Worm (Caenorhabditis elegans): ENCODE results near the gene Y54G2A.44.

Y54G2A.44 gene

DNA sequence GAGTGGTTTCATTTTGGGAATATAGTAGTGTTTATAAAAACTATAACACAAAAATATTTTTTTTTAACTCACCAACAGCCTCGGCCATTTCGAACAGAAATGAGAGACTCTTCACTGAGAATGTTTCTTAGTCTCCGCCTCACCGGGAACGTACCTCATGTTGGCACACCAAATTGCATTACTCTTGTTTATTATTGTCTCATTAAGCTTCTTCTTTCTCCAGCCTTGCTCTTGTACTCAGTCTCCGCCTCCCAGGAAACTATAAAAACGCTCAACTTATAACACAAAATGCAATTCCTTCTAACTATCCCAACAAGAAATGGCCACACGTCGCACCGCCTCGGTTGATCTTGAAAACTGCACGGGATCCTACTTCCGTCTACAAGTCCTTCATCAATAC is 30.9 kb downstream of the Y54G2A.44 start, which contains the start of the genes Y54G2A.48 and pudl-1:
Gene Y54G2A.48, minus strand, starts transcription at position 101 of the 400 bp plus-strand sequence.
Gene pudl-1, plus strand, starts transcription at position 320 of the 400 bp plus-strand sequence.
- TF ChIP-seq ceh-39 (tag; optimal IDR thresholded peaks at IDR 0.05) (no peak), unc-120 (tag; optimal IDR thresholded peaks at IDR 0.05; ENCODE audit: poor library complexity, severe bottlenecking) (no peak), pha-4 (tag; optimal IDR thresholded peaks at IDR 0.05) (no peak), drap-1 (GFP tag; optimal IDR thresholded peaks at IDR 0.05) (no peak), nhr-237 (tag; optimal IDR thresholded peaks at IDR 0.05) (no peak)

- TF ChIP-seq M03D4.4 (tag; optimal IDR thresholded peaks at IDR 0.05) (no peak), ceh-43 (GFP tag; optimal IDR thresholded peaks at IDR 0.05) (no peak), mab-5 (tag; optimal IDR thresholded peaks at IDR 0.05) (no peak), pha-4 (tag; optimal IDR thresholded peaks at IDR 0.05) (no peak), cnd-1 (tag; optimal IDR thresholded peaks at IDR 0.05) (no peak), elt-1 (tag; optimal IDR thresholded peaks at IDR 0.05; ENCODE audit: borderline replicate concordance, insufficient read depth) (no peak), hlh-1 (tag; optimal IDR thresholded peaks at IDR 0.05) (no peak), ceh-39 (tag; optimal IDR thresholded peaks at IDR 0.05) (no peak), nhr-237 (tag; optimal IDR thresholded peaks at IDR 0.05) (no peak), blmp-1 (tag; optimal IDR thresholded peaks at IDR 0.05) (no peak), ces-1 (GFP tag; optimal IDR thresholded peaks at IDR 0.05) (no peak), nhr-28 (tag; optimal IDR thresholded peaks at IDR 0.05) (no peak), lsy-2 (tag; optimal IDR thresholded peaks at IDR 0.05) (no peak), ztf-11 (tag; optimal IDR thresholded peaks at IDR 0.05) (no peak)
These were observed 32.9 kb downstream of the Y54G2A.44 start, which contains the start of gene pudl-2 for ce11 chrIV:2834516-2834915. pudl-2 (plus strand) TSS chrIV:2834816.

DNA sequence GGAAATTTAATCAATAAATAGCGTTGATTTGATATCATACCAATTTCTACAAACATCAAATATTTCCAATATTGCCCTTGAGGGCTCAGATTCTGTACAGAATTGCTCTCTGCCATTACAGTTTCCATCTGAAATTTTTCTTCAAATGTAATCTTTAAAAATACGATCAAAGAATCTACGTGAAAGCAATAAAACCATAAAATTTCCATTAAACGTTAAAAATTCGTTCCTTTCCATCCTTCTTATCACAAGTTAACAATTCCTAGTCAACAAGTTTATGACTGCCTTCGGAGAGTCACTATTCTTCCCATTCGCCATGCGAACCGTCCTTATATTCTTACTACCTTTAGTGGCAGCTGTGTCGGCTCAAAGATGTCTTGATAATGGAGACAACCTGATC is 33.7 kb downstream of the Y54G2A.44 start, which contains the start of gene clec-82:
Gene clec-82, plus strand, starts transcription at position 301 of the 400 bp plus-strand sequence.
- TF ChIP-seq lsy-2 (tag; optimal IDR thresholded peaks at IDR 0.05), result no peak
- no peak for TF ChIP-seq nhr-76 (tag; optimal IDR thresholded peaks at IDR 0.05)
- TF ChIP-seq flh-1 (GFP tag; optimal IDR thresholded peaks at IDR 0.05), result no peak
- no peak for TF ChIP-seq pha-4 (tag; optimal IDR thresholded peaks at IDR 0.05)
- TF ChIP-seq ceh-83 (GFP tag; optimal IDR thresholded peaks at IDR 0.05), result no peak
- TF ChIP-seq unc-120 (tag; optimal IDR thresholded peaks at IDR 0.05; ENCODE audit: poor library complexity, severe bottlenecking), result no peak
- TF ChIP-seq zip-8 (tag; optimal IDR thresholded peaks at IDR 0.05), result no peak
- TF ChIP-seq ces-1 (GFP tag; optimal IDR thresholded peaks at IDR 0.05), result no peak
- no peak for TF ChIP-seq nhr-237 (tag; optimal IDR thresholded peaks at IDR 0.05)
- TF ChIP-seq elt-1 (tag; optimal IDR thresholded peaks at IDR 0.05; ENCODE audit: borderline replicate concordance, insufficient read depth), result no peak
- TF ChIP-seq nhr-2 (tag; optimal IDR thresholded peaks at IDR 0.05), result no peak
- no peak for TF ChIP-seq snpc-4 (tag; optimal IDR thresholded peaks at IDR 0.05)

DNA sequence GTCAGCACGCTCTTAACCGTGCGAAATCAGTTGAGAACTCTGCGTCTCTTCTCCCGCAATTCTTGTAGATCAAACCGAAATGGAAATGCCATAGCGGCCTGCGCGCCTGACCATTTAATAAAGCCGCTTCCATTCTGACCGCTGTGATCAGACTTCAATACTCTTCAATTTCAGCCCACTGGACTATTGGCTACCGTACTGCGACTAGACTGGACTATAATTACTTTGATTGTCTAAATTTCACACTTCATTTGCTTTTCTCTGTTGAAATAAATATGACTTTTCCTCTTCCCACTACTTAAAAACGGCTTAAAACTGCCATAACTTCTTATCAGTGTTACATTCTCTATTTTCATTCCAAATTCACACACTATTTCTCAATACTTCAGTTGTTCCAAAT is 36.6 kb downstream of the Y54G2A.44 start, which contains the start of gene Y54G2A.7:
Gene Y54G2A.7, plus strand, starts transcription at position 301 of the 400 bp plus-strand sequence.
- TF ChIP-seq tbx-8 (GFP tag; optimal IDR thresholded peaks at IDR 0.05), result no peak
- TF ChIP-seq ceh-83 (GFP tag; optimal IDR thresholded peaks at IDR 0.05), result no peak
- no peak for TF ChIP-seq lsy-2 (tag; optimal IDR thresholded peaks at IDR 0.05)
- no peak for TF ChIP-seq lin-13 (tag; optimal IDR thresholded peaks at IDR 0.05)

DNA sequence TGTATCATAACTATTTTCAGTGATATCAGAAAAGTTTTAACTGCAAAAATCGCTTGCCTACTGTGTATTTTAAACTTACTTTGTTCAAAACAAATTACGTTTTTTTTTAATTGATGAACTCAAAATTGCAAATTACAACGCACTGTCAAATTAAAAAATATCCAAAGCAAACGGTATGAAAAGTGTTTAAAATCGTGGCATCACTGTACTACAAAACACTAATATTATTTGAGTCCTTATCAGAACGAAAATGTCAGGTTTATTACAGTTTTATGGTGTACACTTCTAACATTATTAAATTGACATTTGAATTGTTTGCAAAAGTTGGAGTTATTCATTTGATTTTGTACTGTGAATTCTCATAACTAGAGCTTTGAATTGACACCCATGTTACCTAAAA is 39.6 kb downstream of the Y54G2A.44 start, which contains the start of gene clec-83:
Gene clec-83, minus strand, starts transcription at position 213 of the 400 bp plus-strand sequence.
- TF ChIP-seq ham-2 (GFP tag; optimal IDR thresholded peaks at IDR 0.05), result no peak
- no peak for TF ChIP-seq pha-4 (tag; optimal IDR thresholded peaks at IDR 0.05)
- no peak for TF ChIP-seq blmp-1 (tag; optimal IDR thresholded peaks at IDR 0.05)
- TF ChIP-seq elt-1 (tag; optimal IDR thresholded peaks at IDR 0.05; ENCODE audit: borderline replicate concordance, insufficient read depth), result no peak
- TF ChIP-seq drap-1 (GFP tag; optimal IDR thresholded peaks at IDR 0.05), result no peak
- TF ChIP-seq nhr-28 (tag; optimal IDR thresholded peaks at IDR 0.05), result no peak
- TF ChIP-seq bed-3 (GFP tag; optimal IDR thresholded peaks at IDR 0.05), result no peak
- no peak for TF ChIP-seq nhr-237 (tag; optimal IDR thresholded peaks at IDR 0.05)
- no peak for TF ChIP-seq tbx-8 (GFP tag; optimal IDR thresholded peaks at IDR 0.05)

DNA sequence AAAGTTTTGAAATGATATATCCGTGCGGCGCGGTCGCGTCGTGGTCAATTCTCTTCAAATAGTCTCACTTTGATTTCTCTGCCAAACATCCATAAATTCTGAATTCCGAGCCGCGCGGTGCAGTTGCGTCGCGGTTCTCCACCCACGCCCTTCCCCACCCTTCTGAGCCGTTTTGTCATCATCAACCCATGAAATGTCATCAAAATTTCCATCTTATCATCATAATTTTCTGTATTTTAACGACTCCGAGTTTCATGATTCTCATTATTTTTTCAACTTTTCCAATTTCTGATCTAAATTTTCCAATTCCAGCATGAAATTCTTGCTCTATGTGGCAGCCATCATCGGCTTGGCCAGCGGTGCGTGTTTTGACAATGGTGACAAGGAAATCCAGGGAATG is 40.5 kb downstream of the Y54G2A.44 start, which contains the start of gene clec-84:
Gene clec-84, plus strand, starts transcription at position 301 of the 400 bp plus-strand sequence.
- TF ChIP-seq M03D4.4 (tag; optimal IDR thresholded peaks at IDR 0.05) (no peak), pha-4 (tag; optimal IDR thresholded peaks at IDR 0.05) (no peak), nhr-237 (tag; optimal IDR thresholded peaks at IDR 0.05) (no peak), unc-62 (GFP tag; optimal IDR thresholded peaks at IDR 0.05) (no peak), mep-1 (tag; optimal IDR thresholded peaks at IDR 0.05) (no peak), elt-1 (tag; optimal IDR thresholded peaks at IDR 0.05; ENCODE audit: borderline replicate concordance, insufficient read depth) (no peak), snpc-4 (tag; optimal IDR thresholded peaks at IDR 0.05) (no peak), zip-8 (tag; optimal IDR thresholded peaks at IDR 0.05) (no peak), nhr-76 (tag; optimal IDR thresholded peaks at IDR 0.05) (no peak), mab-5 (tag; optimal IDR thresholded peaks at IDR 0.05) (no peak), nhr-12 (tag; optimal IDR thresholded peaks at IDR 0.05) (no peak), lin-13 (tag; optimal IDR thresholded peaks at IDR 0.05) (no peak)

Measured in whole organism, mixed stage, embryonic.